Fruit fly (Drosophila melanogaster) whole organism, embryonic: Measurements from ENCODE around the gene vers.
A peak's percentile ranks its signal among the peaks of the same experiment; 100 is the strongest.

Experiments
- Ada2b ChIP-seq: fragments of 200-800 bp; sonication (Bioruptor generic); IDR thresholded peaks from 2 replicates; pipeline ENCODE4 v1.3.6; 2022; ENCODE audit warnings: missing biosample characterization, missing genetic modification characterization
- Bdp1 ChIP-seq: fragments of 200-800 bp; sonication (Bioruptor generic); optimal IDR thresholded peaks from 3 replicates; lab custom pipeline; 2016; ENCODE audit warnings: missing biosample characterization, missing genetic modification characterization
- CG11093 ChIP-seq: fragments of 200-800 bp; sonication (Bioruptor generic); IDR thresholded peaks from 3 replicates; pipeline ENCODE4 v1.3.6; 2022; ENCODE audit warnings: missing biosample characterization, missing genetic modification characterization
- CG12155 ChIP-seq: fragments of 200-800 bp; sonication (Bioruptor generic); optimal IDR thresholded peaks from 3 replicates; lab custom pipeline; 2016; ENCODE audit warnings: missing biosample characterization, missing genetic modification characterization
- CG12744 ChIP-seq: fragments of 200-800 bp; sonication (Bioruptor generic); optimal IDR thresholded peaks from 2 replicates; lab custom pipeline; 2016; ENCODE audit warnings: missing biosample characterization, missing genetic modification characterization
- CG13624 ChIP-seq: fragments of 200-800 bp; sonication (Bioruptor generic); optimal IDR thresholded peaks from 2 replicates; lab custom pipeline; 2016; ENCODE audit warnings: missing biosample characterization, missing genetic modification characterization
- CG13775 ChIP-seq: fragments of 200-800 bp; sonication (Bioruptor generic); optimal IDR thresholded peaks from 3 replicates; lab custom pipeline; 2017; ENCODE audit warnings: missing biosample characterization, mild to moderate bottlenecking, missing genetic modification characterization
- CG14014 ChIP-seq: fragments of 200-800 bp; sonication (Bioruptor generic); IDR thresholded peaks from 2 replicates; pipeline ENCODE4 v1.3.6; 2022; ENCODE audit warnings: missing biosample characterization, missing genetic modification characterization
- CG14667 ChIP-seq: fragments of 200-800 bp; sonication (Bioruptor generic); IDR thresholded peaks from 2 replicates; pipeline ENCODE4 v1.3.6; 2022; ENCODE audit warnings: missing biosample characterization, missing genetic modification characterization
- CG14710 ChIP-seq: fragments of 200-800 bp; sonication (Bioruptor generic); optimal IDR thresholded peaks from 3 replicates; lab custom pipeline; 2019; ENCODE audit warnings: missing biosample characterization, mild to moderate bottlenecking, missing genetic modification characterization, moderate library complexity
- CG14965 ChIP-seq: fragments of 200-800 bp; sonication (Bioruptor generic); optimal IDR thresholded peaks from 2 replicates; lab custom pipeline; 2016; ENCODE audit warnings: missing biosample characterization, missing genetic modification characterization, borderline replicate concordance
- CG16863 ChIP-seq: fragments of 200-800 bp; sonication (Bioruptor generic); optimal IDR thresholded peaks from 3 replicates; lab custom pipeline; 2016; ENCODE audit warnings: missing biosample characterization, missing genetic modification characterization
- CG17361 ChIP-seq: fragments of 200-800 bp; sonication (Bioruptor generic); IDR thresholded peaks from 3 replicates; pipeline ENCODE4 v1.3.6; 2022; ENCODE audit warnings: missing biosample characterization, missing genetic modification characterization
- CG31441 ChIP-seq: fragments of 200-800 bp; sonication (Bioruptor generic); IDR thresholded peaks from 2 replicates; pipeline ENCODE4 v1.3.6; 2022; ENCODE audit warnings: missing biosample characterization, missing genetic modification characterization
- CG3281 ChIP-seq: fragments of 200-800 bp; sonication (Bioruptor generic); optimal IDR thresholded peaks from 3 replicates; lab custom pipeline; 2017; ENCODE audit warnings: missing biosample characterization, mild to moderate bottlenecking, missing genetic modification characterization
- CG4424 ChIP-seq: fragments of 200-800 bp; sonication (Bioruptor generic); optimal IDR thresholded peaks from 3 replicates; lab custom pipeline; 2016; ENCODE audit warnings: missing biosample characterization, missing genetic modification characterization
- CG6689 ChIP-seq: fragments of 200-800 bp; sonication (Bioruptor generic); IDR thresholded peaks from 2 replicates; pipeline ENCODE4 v1.3.6; 2022; ENCODE audit warnings: missing biosample characterization, missing genetic modification characterization
- CG8924 ChIP-seq: fragments of 200-800 bp; optimal IDR thresholded peaks from 3 replicates; lab custom pipeline; 2019; ENCODE audit warnings: missing biosample characterization, mild to moderate bottlenecking, missing genetic modification characterization, moderate library complexity
- Drgx ChIP-seq: fragments of 200-800 bp; sonication (Bioruptor generic); IDR thresholded peaks from 2 replicates; pipeline ENCODE4 v1.3.6; 2022; ENCODE audit warnings: missing biosample characterization, missing genetic modification characterization
- Eip74EF ChIP-seq, 2 experiments: fragments of 200-800 bp in 1 of 2; fragments of >200 bp in 1 of 2; sonication (Bioruptor generic) in 1 of 2; optimal IDR thresholded peaks; 2 replicates each; lab custom pipeline; 2017 to 2019; ENCODE audit warnings: missing biosample characterization in 2 of 2, missing genetic modification characterization in 2 of 2, mild to moderate bottlenecking in 1 of 2, moderate library complexity in 1 of 2
- Ets65A ChIP-seq: fragments of 200-800 bp; sonication (Bioruptor generic); peaks from one replicate; lab custom pipeline; 2016; ENCODE audit warnings: missing biosample characterization, missing genetic modification characterization
- MTF-1 ChIP-seq: fragments of 200-800 bp; sonication (Bioruptor generic); optimal IDR thresholded peaks from 2 replicates; lab custom pipeline; 2018; ENCODE audit warnings: missing biosample characterization, mild to moderate bottlenecking, missing genetic modification characterization, borderline replicate concordance
- NC2α ChIP-seq: fragments of 200-800 bp; sonication (Bioruptor generic); optimal IDR thresholded peaks from 2 replicates; lab custom pipeline; 2016; ENCODE audit warnings: missing biosample characterization, missing genetic modification characterization
- Neu2 ChIP-seq: fragments of 200-800 bp; sonication (Bioruptor generic); optimal IDR thresholded peaks from 3 replicates; lab custom pipeline; 2016; ENCODE audit warnings: missing biosample characterization, missing genetic modification characterization, borderline replicate concordance
- Nf-YA ChIP-seq: fragments of 200-800 bp; sonication (Bioruptor generic); IDR thresholded peaks from 2 replicates; pipeline ENCODE4 v1.3.6; 2022; ENCODE audit warnings: missing biosample characterization, missing genetic modification characterization
- NfI ChIP-seq: fragments of 200-800 bp; sonication (Bioruptor generic); optimal IDR thresholded peaks from 3 replicates; lab custom pipeline; 2018; ENCODE audit warnings: missing biosample characterization, mild to moderate bottlenecking, missing genetic modification characterization, moderate library complexity
- Oaz ChIP-seq: fragments of 200-800 bp; sonication (Bioruptor generic); IDR thresholded peaks from 2 replicates; pipeline ENCODE4 v1.3.6; 2022; ENCODE audit warnings: missing biosample characterization, missing genetic modification characterization
- Opbp ChIP-seq: fragments of 200-800 bp; sonication (Bioruptor generic); IDR thresholded peaks from 3 replicates; pipeline ENCODE4 v1.3.6; 2022; ENCODE audit warnings: missing biosample characterization, missing genetic modification characterization; ENCODE audit not compliant: partially characterized antibody
- Rfx ChIP-seq: fragments of 200-800 bp; sonication (Bioruptor generic); IDR thresholded peaks from 2 replicates; pipeline ENCODE4 v1.3.6; 2022; ENCODE audit warnings: missing biosample characterization, missing genetic modification characterization
- bsh ChIP-seq, 2 experiments: fragments of 200-800 bp; sonication (Bioruptor generic); optimal IDR thresholded peaks; 2 replicates each; lab custom pipeline; 2017 to 2018; ENCODE audit warnings: mild to moderate bottlenecking in 2 of 2, missing biosample characterization in 2 of 2, missing genetic modification characterization in 2 of 2, moderate library complexity in 1 of 2
- cas ChIP-seq: fragments of 200-800 bp; sonication (Bioruptor generic); IDR thresholded peaks from 2 replicates; pipeline ENCODE4 v1.3.6; 2022; ENCODE audit warnings: missing biosample characterization, missing genetic modification characterization
- chn ChIP-seq: fragments of 200-800 bp; sonication (Bioruptor generic); optimal IDR thresholded peaks from 2 replicates; lab custom pipeline; 2016; ENCODE audit warnings: missing biosample characterization, missing genetic modification characterization
- cwo ChIP-seq: fragments of 200-800 bp; sonication (Bioruptor generic); optimal IDR thresholded peaks from 3 replicates; lab custom pipeline; 2017; ENCODE audit warnings: missing biosample characterization, missing genetic modification characterization, mild to moderate bottlenecking, moderate library complexity, missing genetic modification reagents
- dan ChIP-seq: fragments of 200-800 bp; sonication (Bioruptor generic); IDR thresholded peaks from 2 replicates; pipeline ENCODE4 v1.3.6; 2022; ENCODE audit warnings: missing biosample characterization, missing genetic modification characterization
- disco-r ChIP-seq: fragments of 200-800 bp; sonication (Bioruptor generic); optimal IDR thresholded peaks from 2 replicates; lab custom pipeline; 2016; ENCODE audit warnings: missing biosample characterization, missing genetic modification characterization
- en ChIP-seq: fragments of 200-800 bp; sonication (Bioruptor generic); optimal IDR thresholded peaks from 2 replicates; lab custom pipeline; 2016; ENCODE audit warnings: missing biosample characterization, missing genetic modification characterization
- ewg ChIP-seq: fragments of 200-800 bp; sonication (Bioruptor generic); optimal IDR thresholded peaks from 3 replicates; lab custom pipeline; 2017; ENCODE audit warnings: mild to moderate bottlenecking, missing biosample characterization, missing genetic modification reagents, missing genetic modification characterization
- grau ChIP-seq: fragments of 200-800 bp; optimal IDR thresholded peaks from 3 replicates; lab custom pipeline; 2019; ENCODE audit warnings: missing biosample characterization, mild to moderate bottlenecking, missing genetic modification characterization, moderate library complexity
- hkb ChIP-seq, 2 experiments: fragments of 200-800 bp in 1 of 2; fragments of >200 bp in 1 of 2; sonication (Bioruptor generic) in 1 of 2; IDR thresholded peaks in 1 of 2; optimal IDR thresholded peaks in 1 of 2; 2 replicates each; pipeline versions ENCODE4 v1.3.6 to Lab custom; 2017 to 2022; ENCODE audit warnings: missing biosample characterization in 1 of 2, missing genetic modification characterization in 1 of 2
- lab ChIP-seq: fragments of 200-800 bp; sonication (Bioruptor generic); optimal IDR thresholded peaks from 3 replicates; lab custom pipeline; 2017; ENCODE audit warnings: missing biosample characterization, missing genetic modification characterization, mild to moderate bottlenecking, moderate library complexity, missing genetic modification reagents
- mirr ChIP-seq: fragments of 200-800 bp; sonication (Bioruptor generic); optimal IDR thresholded peaks from 3 replicates; lab custom pipeline; 2018; ENCODE audit warnings: missing biosample characterization, mild to moderate bottlenecking, missing genetic modification characterization
- oc ChIP-seq: fragments of 200-800 bp; sonication (Bioruptor generic); optimal IDR thresholded peaks from 2 replicates; lab custom pipeline; 2018; ENCODE audit warnings: missing biosample characterization, mild to moderate bottlenecking, missing genetic modification characterization, moderate library complexity
- onecut ChIP-seq: fragments of 200-800 bp; sonication (Bioruptor generic); IDR thresholded peaks from 2 replicates; pipeline ENCODE4 v1.3.6; 2022; ENCODE audit warnings: missing biosample characterization, missing genetic modification characterization
- p53 ChIP-seq: fragments of 200-800 bp; sonication (Bioruptor generic); optimal IDR thresholded peaks from 2 replicates; lab custom pipeline; 2016; ENCODE audit warnings: missing biosample characterization, missing genetic modification characterization
- ranshi ChIP-seq: fragments of 200-800 bp; sonication (Bioruptor generic); IDR thresholded peaks from 2 replicates; pipeline ENCODE4 v1.3.6; 2022; ENCODE audit warnings: missing biosample characterization, missing genetic modification characterization
- sens ChIP-seq: fragments of 200-800 bp; sonication (Bioruptor generic); peaks from one replicate; lab custom pipeline; 2016; ENCODE audit warnings: missing biosample characterization, missing genetic modification characterization
- slbo ChIP-seq: fragments of 200-800 bp; sonication (Bioruptor generic); IDR thresholded peaks from 2 replicates; pipeline ENCODE4 v1.3.6; 2022; ENCODE audit warnings: missing biosample characterization, missing genetic modification characterization
- tup ChIP-seq: fragments of 200-800 bp; sonication (Bioruptor generic); optimal IDR thresholded peaks from 2 replicates; lab custom pipeline; 2016; ENCODE audit warnings: missing biosample characterization, mild to moderate bottlenecking, missing genetic modification characterization, moderate library complexity
- usp ChIP-seq: fragments of >200 bp; optimal IDR thresholded peaks from 2 replicates; lab custom pipeline; 2017; ENCODE audit warnings: missing biosample characterization, missing genetic modification characterization

The vers gene

dm6 chr3L:12096799-12097662, 18.9 kb upstream of the vers start (continued):
- no peak for TF ChIP-seq CG13624 (GFP tag; lab: Kevin White, UChicago)
- TF ChIP-seq Bdp1 (GFP tag; lab: Kevin White, UChicago), result no peak
- TF ChIP-seq CG17361 (GFP tag; lab: Robert Waterston, UW), result peak; percentile 68; the same call in 2 of the 3 replicates
- TF ChIP-seq Nf-YA (GFP tag; lab: Robert Waterston, UW), result no peak
- peak; percentile 74 for TF ChIP-seq sens (GFP tag; lab: Kevin White, UChicago)
- TF ChIP-seq CG6689 (GFP tag; lab: Robert Waterston, UW), result peak; percentile 51; the same call in 1 of the 2 replicates
- no peak for TF ChIP-seq usp (GFP tag; lab: Kevin White, UChicago)
- TF ChIP-seq cas (GFP tag; lab: Robert Waterston, UW), result no peak
- TF ChIP-seq mirr (GFP tag; lab: Kevin White, UChicago), result no peak
- no peak for TF ChIP-seq Ada2b
- TF ChIP-seq CG16863 (GFP tag; lab: Kevin White, UChicago), result no peak
- no peak for TF ChIP-seq tup (GFP tag; lab: Kevin White, UChicago)
- TF ChIP-seq NfI (GFP tag; lab: Kevin White, UChicago), result no peak
- no peak for TF ChIP-seq hkb (optimal IDR thresholded peaks at IDR 0.05; lab: Kevin White, UChicago)
- TF ChIP-seq hkb (GFP tag; IDR thresholded peaks at IDR 0.05; lab: Robert Waterston, UW), result 0 out of 2 replicates have a peak, but pooled peaks have one; percentile 14
- TF ChIP-seq CG13775 (GFP tag; lab: Kevin White, UChicago), result peak; percentile 11
- TF ChIP-seq cwo, result no peak
- peak; percentile 23 to 30 for TF ChIP-seq bsh (GFP tag; optimal IDR thresholded peaks at IDR 0.05; lab: Kevin White, UChicago)
- TF ChIP-seq dan (GFP tag; lab: Robert Waterston, UW), result no peak
- no peak for TF ChIP-seq CG14965 (GFP tag; lab: Kevin White, UChicago)
- peak in 1 of 2 experiments; percentile 1 for TF ChIP-seq Eip74EF (GFP tag; optimal IDR thresholded peaks at IDR 0.05; lab: Kevin White, UChicago)
- TF ChIP-seq grau (tag; lab: Kevin White, UChicago), result peak; percentile 42
- no peak for TF ChIP-seq CG12155 (GFP tag; lab: Kevin White, UChicago)
- TF ChIP-seq Neu2, result no peak
- TF ChIP-seq Drgx (GFP tag; lab: Robert Waterston, UW), result peak; percentile 63; the same call in 1 of the 2 replicates
- TF ChIP-seq p53 (GFP tag; lab: Kevin White, UChicago), result no peak
- 0 out of 2 replicates have a peak, but pooled peaks have one; percentile 13 for TF ChIP-seq Rfx (GFP tag; lab: Robert Waterston, UW)
- TF ChIP-seq Oaz (GFP tag; lab: Robert Waterston, UW), result no peak
- TF ChIP-seq MTF-1, result no peak
- peak; percentile 31 for TF ChIP-seq chn (GFP tag; lab: Kevin White, UChicago)
- no peak for TF ChIP-seq ranshi (GFP tag; lab: Robert Waterston, UW)
- TF ChIP-seq ewg (GFP tag; lab: Kevin White, UChicago), result no peak
- peak; percentile 18 for TF ChIP-seq CG4424
- no peak for TF ChIP-seq en
- TF ChIP-seq Ets65A (GFP tag; lab: Kevin White, UChicago), result no peak
- TF ChIP-seq CG31441 (GFP tag; lab: Robert Waterston, UW), result peak; percentile 47; the same call in 1 of the 2 replicates
- no peak for TF ChIP-seq onecut (GFP tag; lab: Robert Waterston, UW)
- TF ChIP-seq oc (tag; lab: Kevin White, UChicago), result no peak
- 0 out of 3 replicates have a peak, but pooled peaks have one; percentile 23 for TF ChIP-seq CG11093
- no peak for TF ChIP-seq CG3281 (GFP tag; lab: Kevin White, UChicago)
- no peak for TF ChIP-seq NC2α (GFP tag; lab: Kevin White, UChicago)
- TF ChIP-seq CG8924, result peak; percentile 6
- TF ChIP-seq Opbp (GFP tag; lab: Robert Waterston, UW), result no peak
- TF ChIP-seq CG14710 (tag; lab: Kevin White, UChicago), result peak; percentile 11
- no peak for TF ChIP-seq disco-r
- no peak for TF ChIP-seq CG14014 (GFP tag; lab: Robert Waterston, UW)
- no peak for TF ChIP-seq slbo (GFP tag; lab: Robert Waterston, UW)
- TF ChIP-seq CG12744 (GFP tag; lab: Kevin White, UChicago), result no peak
- TF ChIP-seq lab (GFP tag; lab: Kevin White, UChicago), result peak; percentile 31
- no peak for TF ChIP-seq CG14667 (GFP tag; lab: Robert Waterston, UW)
